Worm (Caenorhabditis elegans): Measurements from ENCODE around the gene npr-15.
A peak's percentile ranks its signal among the peaks of the same experiment; 100 is the strongest.

The npr-15 gene

DNA sequence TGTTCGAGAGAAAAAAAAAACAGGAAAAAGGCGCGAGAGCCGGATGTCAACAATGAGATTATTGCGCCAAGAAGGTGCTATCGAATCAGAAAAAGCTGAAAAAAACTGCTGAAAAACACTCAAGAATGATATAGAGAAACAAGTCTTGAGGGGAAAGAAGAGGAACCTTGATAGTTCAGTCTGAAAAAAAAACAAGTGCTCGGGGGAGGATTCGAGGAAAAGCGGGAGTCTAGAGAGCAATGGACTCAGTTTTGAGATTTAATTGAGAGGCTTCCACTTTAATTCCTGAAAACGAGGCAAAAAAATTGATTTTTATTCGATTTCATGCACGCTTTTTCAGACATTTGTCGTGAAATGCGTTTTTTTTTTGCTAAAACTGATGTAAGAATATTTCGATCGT lies at the start of gene npr-15:
TSS of gene npr-15 (minus strand) at position 101 of the 400 bp plus-strand sequence.
- TF ChIP-seq snpc-4 (tag; optimal IDR thresholded peaks at IDR 0.05) = no peak
- no peak for TF ChIP-seq aly-2 (tag; optimal IDR thresholded peaks at IDR 0.05)
- TF ChIP-seq ceh-9 (tag; optimal IDR thresholded peaks at IDR 0.05) = no peak

DNA sequence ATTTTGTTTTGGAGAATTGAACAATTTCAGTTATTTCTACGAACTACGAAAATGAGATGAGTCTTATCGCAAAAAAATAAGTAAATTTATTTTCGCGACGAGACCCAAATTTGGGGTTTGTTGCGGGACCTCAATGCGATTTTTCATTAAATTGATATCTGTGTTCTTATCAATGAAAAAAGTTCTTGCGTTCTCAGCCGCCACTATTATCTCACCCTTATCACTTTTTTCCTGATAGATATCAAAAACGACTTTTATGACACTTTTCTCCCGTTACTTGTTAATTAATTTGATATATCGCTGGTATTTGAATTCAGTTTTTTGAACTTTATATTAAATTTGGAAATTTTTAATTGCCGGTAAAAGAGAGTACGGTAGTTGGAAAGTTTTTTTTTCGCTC lies 48.9 kb upstream of the npr-15 start:
- TF ChIP-seq elt-3 (tag; optimal IDR thresholded peaks at IDR 0.05) (no peak), jun-1 (tag; optimal IDR thresholded peaks at IDR 0.05) (no peak), aly-2 (tag; optimal IDR thresholded peaks at IDR 0.05) (no peak), pha-4 (tag; optimal IDR thresholded peaks at IDR 0.05) (no peak), eor-1 (tag; optimal IDR thresholded peaks at IDR 0.05) (no peak), fkh-2 (tag; optimal IDR thresholded peaks at IDR 0.05) (no peak), unc-62 (GFP tag; optimal IDR thresholded peaks at IDR 0.05) (no peak), sea-2 (GFP tag; optimal IDR thresholded peaks at IDR 0.05) (no peak), nhr-11 (tag; optimal IDR thresholded peaks at IDR 0.05) (no peak), tbx-2 (tag; optimal IDR thresholded peaks at IDR 0.05) (no peak), fos-1 (tag; optimal IDR thresholded peaks at IDR 0.05) (no peak), lin-39 (tag; optimal IDR thresholded peaks at IDR 0.05) (no peak), R02D3.7 (tag; optimal IDR thresholded peaks at IDR 0.05) (no peak), ceh-82 (tag; optimal IDR thresholded peaks at IDR 0.05) (no peak), elt-1 (tag; optimal IDR thresholded peaks at IDR 0.05) (no peak), mdl-1 (tag; optimal IDR thresholded peaks at IDR 0.05) (no peak), nfya-1 (tag; optimal IDR thresholded peaks at IDR 0.05; ENCODE audit: insufficient read depth) (no peak), nhr-25 (tag; optimal IDR thresholded peaks at IDR 0.05) (no peak), skn-1 (tag; optimal IDR thresholded peaks at IDR 0.05) (no peak), egl-5 (tag; optimal IDR thresholded peaks at IDR 0.05) (no peak)

- no peak for TF ChIP-seq fkh-10 (GFP tag; optimal IDR thresholded peaks at IDR 0.05)
- TF ChIP-seq nhr-67 (tag; optimal IDR thresholded peaks at IDR 0.05) = no peak
- TF ChIP-seq ztf-4 (tag; optimal IDR thresholded peaks at IDR 0.05) = no peak
- no peak for TF ChIP-seq fkh-2 (tag; optimal IDR thresholded peaks at IDR 0.05)
- TF ChIP-seq snpc-4 (tag; optimal IDR thresholded peaks at IDR 0.05) = no peak
- no peak for TF ChIP-seq egl-5 (tag; optimal IDR thresholded peaks at IDR 0.05)
- TF ChIP-seq nfya-1 (tag; optimal IDR thresholded peaks at IDR 0.05; ENCODE audit: insufficient read depth) = no peak
- TF ChIP-seq eor-1 (tag; optimal IDR thresholded peaks at IDR 0.05) = no peak
- no peak for TF ChIP-seq nhr-11 (tag; optimal IDR thresholded peaks at IDR 0.05)
- no peak for TF ChIP-seq pha-4 (tag; optimal IDR thresholded peaks at IDR 0.05)
- TF ChIP-seq lin-39 (tag; optimal IDR thresholded peaks at IDR 0.05) = no peak
- no peak for TF ChIP-seq nhr-43 (tag; optimal IDR thresholded peaks at IDR 0.05; ENCODE audit: poor library complexity, severe bottlenecking)
- TF ChIP-seq aly-2 (tag; optimal IDR thresholded peaks at IDR 0.05) = no peak
- no peak for TF ChIP-seq nhr-12 (tag; optimal IDR thresholded peaks at IDR 0.05)
- TF ChIP-seq skn-1 (tag; optimal IDR thresholded peaks at IDR 0.05) = no peak
- no peak for TF ChIP-seq zag-1 (tag; optimal IDR thresholded peaks at IDR 0.05)
These were observed 47.6 kb upstream of the npr-15 start for ce11 chrIII:3742090-3742489.

DNA sequence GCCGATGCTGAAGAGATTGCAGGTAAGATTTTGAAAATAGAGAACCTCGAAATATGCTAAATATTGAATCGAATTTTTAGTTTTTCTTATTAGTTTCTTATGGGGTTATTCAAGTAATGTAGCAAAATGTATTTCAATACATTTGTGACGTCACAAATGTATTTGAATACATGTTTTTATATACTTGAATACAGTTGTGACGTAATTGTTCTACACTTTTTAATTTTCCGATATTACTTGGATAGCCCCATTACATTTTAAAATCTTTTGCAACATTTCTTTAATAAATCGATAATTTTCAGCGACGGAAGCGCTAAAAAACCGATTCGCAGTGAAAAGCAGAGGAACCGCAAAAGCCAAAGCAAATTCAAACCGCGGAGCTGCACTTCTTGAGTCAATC lies 43.9 kb upstream of the npr-15 start:
- TF ChIP-seq elt-1 (tag; optimal IDR thresholded peaks at IDR 0.05) = no peak

ce11 chrIII:3737742-3738141 lies 43.3 kb upstream of the npr-15 start:
- TF ChIP-seq ceh-82 (tag; optimal IDR thresholded peaks at IDR 0.05) (no peak), mdl-1 (tag; optimal IDR thresholded peaks at IDR 0.05) (no peak), pha-4 (tag; optimal IDR thresholded peaks at IDR 0.05) (no peak)

- no peak for TF ChIP-seq ceh-28 (tag; optimal IDR thresholded peaks at IDR 0.05)
- peak; percentile 50 for TF ChIP-seq nhr-43 (tag; optimal IDR thresholded peaks at IDR 0.05; ENCODE audit: poor library complexity, severe bottlenecking)
These were observed 41.8 kb upstream of the npr-15 start, which contains the start of gene F34D10.4 for ce11 chrIII:3736302-3736701. TSS of gene F34D10.4 (plus strand) at chrIII:3736602.

All from whole organism, L3 larva.